Worm (Caenorhabditis elegans) whole organism, young adult: Measurements from ENCODE around the gene emc-6.
A peak's percentile ranks its signal among the peaks of the same experiment; 100 is the strongest.

Experiments used
- B0019.2 ChIP-seq: fragments of 200-800 bp; sonication (Bioruptor generic); conservative IDR thresholded peaks from 2 replicates; pipeline ENCODE4 v1.3.6; 2022; ENCODE audit warnings: missing genetic modification reagents, missing genetic modification characterization, missing compliant biosample characterization
- B0261.1 ChIP-seq: sonication (generic microtip); optimal IDR thresholded peaks from 2 replicates; lab custom pipeline; 2016; ENCODE audit warnings: mild to moderate bottlenecking, missing genetic modification characterization, moderate library complexity, missing compliant biosample characterization
- B0336.3 ChIP-seq: fragments of 200-800 bp; sonication (Bioruptor generic); IDR thresholded peaks from 2 replicates; pipeline ENCODE4 v1.3.6; 2022; ENCODE audit warnings: missing genetic modification characterization, missing compliant biosample characterization
- D2030.7 ChIP-seq: fragments of 200-800 bp; sonication (Bioruptor generic); IDR thresholded peaks from 2 replicates; pipeline ENCODE4 v1.3.6; 2022; ENCODE audit warnings: missing genetic modification reagents, missing genetic modification characterization, missing compliant biosample characterization
- F39B2.1 ChIP-seq: fragments of 200-800 bp; sonication (Bioruptor generic); IDR thresholded peaks from 2 replicates; pipeline ENCODE4 v1.3.6; 2022; ENCODE audit warnings: missing genetic modification reagents, missing genetic modification characterization, missing compliant biosample characterization
- F55B11.4 ChIP-seq: sonication (generic microtip); optimal IDR thresholded peaks from 2 replicates; lab custom pipeline; 2016; ENCODE audit warnings: missing compliant biosample characterization, missing genetic modification characterization, borderline replicate concordance; ENCODE audit not compliant: insufficient read depth
- Y53F4B.3 ChIP-seq: fragments of 200-800 bp; sonication (Bioruptor generic); IDR thresholded peaks from 2 replicates; pipeline ENCODE4 v1.3.6; 2022; ENCODE audit warnings: missing genetic modification reagents, missing genetic modification characterization, missing compliant biosample characterization
- ama-1 ChIP-seq, 3 experiments: fragments of 150-350 bp in 1 of 3; sonication (generic microtip) in 2 of 3; optimal IDR thresholded peaks; 2 replicates each; lab custom pipeline; 2014 to 2018; ENCODE audit warnings: missing biosample characterization in 2 of 3, missing genetic modification characterization in 2 of 3, missing genetic modification reagents in 2 of 3
- aptf-3 ChIP-seq: fragments of 200-800 bp; sonication (Bioruptor generic); IDR thresholded peaks from 2 replicates; pipeline ENCODE4 v1.3.6; 2022; ENCODE audit warnings: missing genetic modification characterization, missing compliant biosample characterization
- attf-3 ChIP-seq: fragments of 200-800 bp; sonication (Bioruptor generic); conservative IDR thresholded peaks from 2 replicates; pipeline ENCODE4 v1.3.6; 2022; ENCODE audit warnings: missing genetic modification reagents, missing genetic modification characterization, missing compliant biosample characterization
- attf-5 ChIP-seq: fragments of 200-800 bp; sonication (Bioruptor generic); optimal IDR thresholded peaks from 2 replicates; lab custom pipeline; 2018; ENCODE audit warnings: mild to moderate bottlenecking, missing genetic modification characterization, missing compliant biosample characterization
- attf-6 ChIP-seq: fragments of 200-800 bp; sonication (Bioruptor generic); IDR thresholded peaks from 2 replicates; pipeline ENCODE4 v1.3.6; 2022; ENCODE audit warnings: missing genetic modification reagents, missing genetic modification characterization, missing compliant biosample characterization
- ceh-27 ChIP-seq: fragments of 200-800 bp; sonication (Bioruptor generic); optimal IDR thresholded peaks from 2 replicates; lab custom pipeline; 2018; ENCODE audit warnings: mild to moderate bottlenecking, missing genetic modification characterization, moderate library complexity, missing compliant biosample characterization
- ceh-91 ChIP-seq: fragments of 200-800 bp; sonication (Bioruptor generic); IDR thresholded peaks from 2 replicates; pipeline ENCODE4 v1.3.6; 2022; ENCODE audit warnings: missing genetic modification reagents, missing genetic modification characterization, missing compliant biosample characterization
- chd-7 ChIP-seq: sonication (generic microtip); optimal IDR thresholded peaks from 2 replicates; lab custom pipeline; 2016; ENCODE audit warnings: mild to moderate bottlenecking, missing genetic modification characterization, moderate library complexity, missing compliant biosample characterization
- dpff-1 ChIP-seq: sonication (generic microtip); optimal IDR thresholded peaks from 2 replicates; lab custom pipeline; 2017; ENCODE audit warnings: mild to moderate bottlenecking, missing genetic modification characterization, missing compliant biosample characterization
- efl-1 ChIP-seq: fragments of 150-350 bp; optimal IDR thresholded peaks from 2 replicates; lab custom pipeline; 2014; ENCODE audit warnings: missing biosample characterization, missing genetic modification reagents, missing genetic modification characterization
- ekl-4 ChIP-seq: fragments of 200-800 bp; sonication (Bioruptor generic); IDR thresholded peaks from 2 replicates; pipeline ENCODE4 v1.3.6; 2022; ENCODE audit warnings: missing genetic modification reagents, missing genetic modification characterization, missing compliant biosample characterization
- ets-4 ChIP-seq: fragments of 200-800 bp; sonication (Bioruptor generic); optimal IDR thresholded peaks from 2 replicates; lab custom pipeline; 2018; ENCODE audit warnings: mild to moderate bottlenecking, missing genetic modification characterization, missing compliant biosample characterization
- gei-17 ChIP-seq: fragments of 200-800 bp; sonication (Bioruptor generic); optimal IDR thresholded peaks from 2 replicates; lab custom pipeline; 2018; ENCODE audit warnings: mild to moderate bottlenecking, missing genetic modification characterization, missing compliant biosample characterization
- hmg-20 ChIP-seq: fragments of 200-800 bp; sonication (Bioruptor generic); IDR thresholded peaks from 2 replicates; pipeline ENCODE4 v1.3.6; 2022; ENCODE audit warnings: missing genetic modification reagents, missing genetic modification characterization, missing compliant biosample characterization
- hrde-1 ChIP-seq: sonication (generic microtip); optimal IDR thresholded peaks from 2 replicates; lab custom pipeline; 2016; ENCODE audit warnings: missing genetic modification characterization, mild to moderate bottlenecking, missing compliant biosample characterization, moderate library complexity, missing genotype, missing genetic modification reagents, borderline replicate concordance
- hsf-1 ChIP-seq: fragments of 200-800 bp; sonication (Bioruptor generic); IDR thresholded peaks from 2 replicates; pipeline ENCODE4 v1.3.6; 2022; ENCODE audit warnings: missing genetic modification reagents, missing genetic modification characterization, missing compliant biosample characterization
- lin-26 ChIP-seq: fragments of 200-800 bp; sonication (Bioruptor generic); IDR thresholded peaks from 2 replicates; pipeline ENCODE4 v1.3.6; 2022; ENCODE audit warnings: missing genetic modification reagents, missing genetic modification characterization, missing compliant biosample characterization
- madf-6 ChIP-seq: fragments of 200-800 bp; sonication (Bioruptor generic); IDR thresholded peaks from 2 replicates; pipeline ENCODE4 v1.3.6; 2022; ENCODE audit warnings: missing genetic modification reagents, missing genetic modification characterization, missing compliant biosample characterization
- nhr-80 ChIP-seq: sonication (generic microtip); optimal IDR thresholded peaks from 2 replicates; lab custom pipeline; 2016; ENCODE audit warnings: missing genetic modification characterization, missing compliant biosample characterization
- rpc-1 ChIP-seq, 2 experiments: fragments of 150-350 bp in 1 of 2; sonication (generic microtip) in 1 of 2; optimal IDR thresholded peaks; 2 replicates each; lab custom pipeline; 2014 to 2018; ENCODE audit warnings: missing biosample characterization in 1 of 2, missing genetic modification characterization in 1 of 2, missing genetic modification reagents in 1 of 2, missing genotype in 1 of 2
- sdz-38 ChIP-seq: sonication (generic microtip); optimal IDR thresholded peaks from 2 replicates; lab custom pipeline; 2016; ENCODE audit warnings: missing genotype, missing genetic modification characterization, missing compliant biosample characterization
- snpc-1.1 ChIP-seq: sonication (generic microtip); optimal IDR thresholded peaks from 2 replicates; lab custom pipeline; 2017; ENCODE audit warnings: missing genetic modification characterization, mild to moderate bottlenecking, missing compliant biosample characterization, antibody characterized with exemption, moderate library complexity, missing genotype, missing genetic modification reagents; ENCODE audit not compliant: insufficient read depth
- somi-1 ChIP-seq: fragments of 200-800 bp; sonication (Bioruptor generic); optimal IDR thresholded peaks from 2 replicates; lab custom pipeline; 2018; ENCODE audit warnings: mild to moderate bottlenecking, missing genetic modification characterization, missing compliant biosample characterization
- tlf-1 ChIP-seq: fragments of 200-800 bp; sonication (Bioruptor generic); optimal IDR thresholded peaks from 2 replicates; lab custom pipeline; 2018; ENCODE audit warnings: mild to moderate bottlenecking, missing genetic modification characterization, missing compliant biosample characterization
- unc-62 ChIP-seq: fragments of 150-350 bp; optimal IDR thresholded peaks from 2 replicates; lab custom pipeline; 2014; ENCODE audit warnings: missing biosample characterization, missing genetic modification reagents, missing genetic modification characterization
- xnd-1 ChIP-seq: sonication (generic microtip); optimal IDR thresholded peaks from 2 replicates; lab custom pipeline; 2016; ENCODE audit warnings: missing genotype, missing genetic modification reagents, missing genetic modification characterization, missing compliant biosample characterization
- ztf-25 ChIP-seq: fragments of 200-800 bp; sonication (Bioruptor generic); IDR thresholded peaks from 2 replicates; pipeline ENCODE4 v1.3.6; 2022; ENCODE audit warnings: missing genetic modification reagents, missing genetic modification characterization, missing compliant biosample characterization

Gene emc-6

ce11 chrIV:7689326-7689725 is 20.2 kb downstream of the emc-6 start:
- TF ChIP-seq attf-5 (GFP tag; lab: Kevin White, UChicago) (no peak), nhr-80 (tag; lab: Kevin White, UChicago) (peak; percentile 46)

DNA sequence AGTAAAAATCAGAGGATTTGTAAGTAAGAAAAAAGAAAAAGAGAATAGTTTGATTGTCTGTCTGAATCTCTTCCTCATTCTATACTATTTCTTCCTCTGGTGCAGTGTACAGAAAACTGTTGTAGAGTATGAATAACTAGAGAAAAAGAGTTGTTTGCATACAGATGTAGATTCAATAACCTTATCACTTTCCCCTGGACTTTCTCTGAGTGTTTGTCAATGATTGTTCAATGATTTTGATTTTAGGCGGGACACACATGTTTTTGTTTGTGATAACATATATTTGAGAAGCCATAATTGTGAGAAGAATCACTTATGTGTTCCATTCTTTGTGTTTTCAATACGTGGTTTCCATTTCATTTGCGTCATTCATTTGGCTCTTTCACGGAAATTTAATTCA is 30.4 kb downstream of the emc-6 start:
- no peak for TF ChIP-seq F55B11.4 (tag; lab: Kevin White, UChicago)
- TF ChIP-seq nhr-80 (tag; lab: Kevin White, UChicago): peak; percentile 61

ce11 chrIV:7674874-7675273 is 34.7 kb downstream of the emc-6 start, which contains the start of gene itr-1:
TSS of gene itr-1 (plus strand) at chrIV:7675174.
- TF ChIP-seq Y53F4B.3: no peak
- no peak for TF ChIP-seq efl-1 (GFP tag; lab: Kevin White, UChicago)
- no peak for TF ChIP-seq madf-6 (GFP tag; lab: Robert Waterston, UW)
- TF ChIP-seq lin-26 (GFP tag; lab: Robert Waterston, UW): no peak
- TF ChIP-seq tlf-1 (GFP tag; lab: Kevin White, UChicago): no peak
- TF ChIP-seq xnd-1 (tag; lab: Kevin White, UChicago): no peak
- TF ChIP-seq D2030.7 (GFP tag; lab: Robert Waterston, UW): no peak
- TF ChIP-seq F39B2.1: no peak
- no peak for TF ChIP-seq ceh-27 (GFP tag; lab: Kevin White, UChicago)
- TF ChIP-seq hrde-1 (tag; lab: Kevin White, UChicago): no peak
- TF ChIP-seq sdz-38 (tag; lab: Kevin White, UChicago): no peak
- no peak for TF ChIP-seq rpc-1 (optimal IDR thresholded peaks at IDR 0.05; lab: Kevin White, UChicago)
- no peak for TF ChIP-seq rpc-1 (tag; optimal IDR thresholded peaks at IDR 0.05; lab: Kevin White, UChicago)
- no peak for TF ChIP-seq hmg-20 (GFP tag; lab: Robert Waterston, UW)
- no peak for TF ChIP-seq aptf-3 (GFP tag; lab: Robert Waterston, UW)
- TF ChIP-seq ceh-91: no peak
- no peak for TF ChIP-seq hsf-1
- no peak for TF ChIP-seq ztf-25 (GFP tag; lab: Robert Waterston, UW)

ce11 chrIV:7672872-7673271 is 36.7 kb downstream of the emc-6 start, which contains the start of gene C08G9.2:
TSS of gene C08G9.2 (minus strand) at chrIV:7672972.
- TF ChIP-seq lin-26 (GFP tag; lab: Robert Waterston, UW): no peak
- TF ChIP-seq unc-62: no peak
- TF ChIP-seq nhr-80 (tag; lab: Kevin White, UChicago): no peak
- TF ChIP-seq B0019.2 (GFP tag; lab: Robert Waterston, UW): no peak

DNA sequence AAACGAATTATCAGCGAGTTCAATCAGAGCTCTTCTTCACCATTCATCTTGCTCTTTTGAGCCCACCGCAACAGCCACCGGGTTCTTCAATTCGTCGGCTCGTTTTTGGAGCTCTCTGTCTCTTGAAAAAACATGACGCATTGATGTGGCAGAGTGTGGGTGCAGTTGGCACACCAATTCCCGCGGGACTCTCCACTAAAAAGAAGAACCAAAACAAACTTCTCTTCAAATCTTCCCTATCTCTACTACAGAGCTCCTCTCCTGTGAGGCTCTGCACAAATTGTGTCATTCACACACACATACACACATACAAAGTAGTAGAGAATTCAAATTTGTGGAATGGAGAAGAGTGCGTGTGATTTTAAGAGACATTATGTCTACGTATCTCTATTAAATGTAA is 46.5 kb downstream of the emc-6 start:
- TF ChIP-seq somi-1 (GFP tag; lab: Kevin White, UChicago) (no peak), chd-7 (no peak), ama-1 (optimal IDR thresholded peaks at IDR 0.05; lab: Kevin White, UChicago) (no peak), ama-1 (GFP tag; optimal IDR thresholded peaks at IDR 0.05; lab: Kevin White, UChicago) (no peak), hsf-1 (no peak), dpff-1 (tag; lab: Kevin White, UChicago) (no peak), attf-6 (GFP tag; lab: Robert Waterston, UW) (no peak), snpc-1.1 (tag; lab: Kevin White, UChicago) (no peak), B0336.3 (GFP tag; lab: Robert Waterston, UW) (no peak), hrde-1 (tag; lab: Kevin White, UChicago) (no peak), B0261.1 (no peak), ekl-4 (GFP tag; lab: Robert Waterston, UW) (no peak), attf-3 (no peak), ets-4 (GFP tag; lab: Kevin White, UChicago) (no peak), gei-17 (GFP tag; lab: Kevin White, UChicago) (no peak)
